Fruit fly (Drosophila melanogaster): ENCODE measurements around the gene CG14191.

- TF ChIP-seq usp (GFP tag; optimal IDR thresholded peaks at IDR 0.05): no peak
- TF ChIP-seq dmrt93B (GFP tag; optimal IDR thresholded peaks at IDR 0.05): no peak
- no peak for TF ChIP-seq CG32264 (GFP tag; optimal IDR thresholded peaks at IDR 0.05)
- no peak for TF ChIP-seq Dfd (GFP tag; optimal IDR thresholded peaks at IDR 0.05)
- no peak for TF ChIP-seq foxo (GFP tag; optimal IDR thresholded peaks at IDR 0.05)
These were observed 1.7 kb downstream of the CG14191 start, which contains the start of gene CG7423 for dm6 chrX:19083190-19083589.
